Fruit fly (Drosophila melanogaster): Measurements from ENCODE around the gene CG33666.
"Not testable (repeated sequence)": the region's sequence is repeated elsewhere in the genome, so short reads cannot be mapped to it uniquely, and the experiment has no call there.

Gene CG33666

DNA sequence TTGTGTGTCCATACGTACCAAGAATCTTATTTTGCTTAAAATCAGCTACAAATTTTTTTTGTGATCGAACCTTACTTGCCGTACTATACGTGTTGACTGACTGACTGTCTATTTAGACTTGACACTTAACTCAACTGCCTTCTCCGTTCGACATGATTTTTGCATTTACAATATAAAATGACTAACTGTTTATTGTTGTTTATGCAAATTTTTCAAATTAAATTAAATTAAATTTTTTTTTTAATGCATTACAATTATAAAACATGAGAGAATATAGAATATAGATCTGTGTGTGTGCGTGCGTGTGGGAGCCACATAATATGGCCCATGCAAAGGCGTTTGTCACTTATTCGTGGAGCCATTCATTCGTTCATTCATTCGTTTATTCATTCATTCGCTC lies at the start of gene CG33666:
TSS of gene CG33666 (minus strand) at position 101 of the 400 bp plus-strand sequence.
- TF ChIP-seq cnc (optimal IDR thresholded peaks at IDR 0.05); toe (GFP tag; optimal IDR thresholded peaks at IDR 0.05); tj (GFP tag; optimal IDR thresholded peaks at IDR 0.05): not testable (repeated sequence)

DNA sequence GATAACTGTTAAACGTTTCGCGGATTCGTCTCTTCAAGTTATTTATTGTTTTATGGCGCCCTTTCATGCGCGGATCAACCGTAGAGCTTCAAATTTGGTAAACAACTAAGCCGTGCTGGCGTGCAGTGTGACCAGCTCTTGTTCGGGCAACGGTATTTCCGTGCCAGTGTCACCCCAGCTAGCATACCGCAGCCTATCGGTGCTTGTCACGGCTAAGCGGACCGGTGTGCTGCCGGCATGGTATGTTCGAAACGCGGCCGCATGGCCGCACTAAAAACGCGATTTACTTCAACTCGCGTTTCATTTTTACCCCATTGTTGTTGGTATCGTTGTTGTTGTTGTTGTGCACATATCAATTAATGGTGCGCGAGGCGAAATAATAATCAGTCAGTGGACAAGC lies 47.5 kb upstream of the CG33666 start, which contains the start of the genes CG42340 and CG3918:
TSS of gene CG42340 (minus strand) at position 107 of the 400 bp plus-strand sequence.
TSS of gene CG3918 (plus strand) at position 248 of the 400 bp plus-strand sequence.
- peak; percentile 52 for TF ChIP-seq tj (GFP tag; optimal IDR thresholded peaks at IDR 0.05)
- TF ChIP-seq kay (GFP tag; ENCODE audit: borderline replicate concordance): no peak
- peak; percentile 86 for TF ChIP-seq bab1 (GFP tag; optimal IDR thresholded peaks at IDR 0.05)
- peak; percentile 12 for TF ChIP-seq CG14711 (tag; optimal IDR thresholded peaks at IDR 0.05)
- peak; percentile 25 for TF ChIP-seq Crg-1 (GFP tag; optimal IDR thresholded peaks at IDR 0.05)
- peak; percentile 15 for TF ChIP-seq cic (GFP tag; optimal IDR thresholded peaks at IDR 0.05)
- TF ChIP-seq toe (GFP tag; optimal IDR thresholded peaks at IDR 0.05): no peak
- TF ChIP-seq CG1620 (GFP tag; optimal IDR thresholded peaks at IDR 0.05): peak; percentile 18
- no peak for TF ChIP-seq CG33017 (tag; optimal IDR thresholded peaks at IDR 0.05)
- TF ChIP-seq CG7101 (tag; optimal IDR thresholded peaks at IDR 0.05): peak; percentile 26
- TF ChIP-seq ovo (GFP tag; optimal IDR thresholded peaks at IDR 0.05): peak; percentile 67
- TF ChIP-seq Clk (GFP tag; optimal IDR thresholded peaks at IDR 0.05): no peak
- peak; percentile 57 for TF ChIP-seq Mnt (GFP tag; optimal IDR thresholded peaks at IDR 0.05)
- TF ChIP-seq pad (GFP tag; optimal IDR thresholded peaks at IDR 0.05): peak; percentile 30

DNA sequence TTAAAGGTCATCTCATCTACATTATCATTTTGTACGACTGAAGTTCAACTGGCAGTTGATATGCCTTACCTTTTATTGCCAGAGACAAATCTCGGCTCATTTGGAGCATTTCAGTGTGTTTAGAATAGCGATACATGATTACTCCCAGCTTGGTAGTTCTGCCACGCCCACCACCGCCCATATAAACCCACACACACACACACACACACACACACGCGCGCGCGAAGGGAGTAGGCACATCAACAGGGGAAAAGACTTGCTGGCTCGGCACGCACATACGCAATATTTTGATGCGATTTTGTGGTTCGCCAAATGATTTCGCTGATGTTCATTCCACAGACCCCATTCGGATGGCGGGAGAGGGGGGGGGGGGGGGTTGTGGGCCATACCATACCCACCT lies 36.4 kb upstream of the CG33666 start:
- TF ChIP-seq CG14711 (tag; optimal IDR thresholded peaks at IDR 0.05) (no peak), cic (GFP tag; optimal IDR thresholded peaks at IDR 0.05) (no peak), CG12768 (GFP tag; optimal IDR thresholded peaks at IDR 0.05) (no peak), CG11617 (GFP tag; optimal IDR thresholded peaks at IDR 0.05) (no peak), kay (GFP tag; ENCODE audit: borderline replicate concordance) (no peak), Hr96 (GFP tag; optimal IDR thresholded peaks at IDR 0.05) (no peak), Clk (GFP tag; optimal IDR thresholded peaks at IDR 0.05) (no peak), CG7101 (tag; optimal IDR thresholded peaks at IDR 0.05) (no peak), CG7045 (GFP tag; optimal IDR thresholded peaks at IDR 0.05) (no peak), Crg-1 (GFP tag; optimal IDR thresholded peaks at IDR 0.05) (no peak), CG33017 (tag; optimal IDR thresholded peaks at IDR 0.05) (no peak), CG1620 (GFP tag; optimal IDR thresholded peaks at IDR 0.05) (no peak), cnc (optimal IDR thresholded peaks at IDR 0.05) (no peak), bab1 (GFP tag; optimal IDR thresholded peaks at IDR 0.05) (no peak), pad (GFP tag; optimal IDR thresholded peaks at IDR 0.05) (no peak), toe (GFP tag; optimal IDR thresholded peaks at IDR 0.05) (no peak), CG5204 (GFP tag; optimal IDR thresholded peaks at IDR 0.05) (no peak), tj (GFP tag; optimal IDR thresholded peaks at IDR 0.05) (no peak)

DNA sequence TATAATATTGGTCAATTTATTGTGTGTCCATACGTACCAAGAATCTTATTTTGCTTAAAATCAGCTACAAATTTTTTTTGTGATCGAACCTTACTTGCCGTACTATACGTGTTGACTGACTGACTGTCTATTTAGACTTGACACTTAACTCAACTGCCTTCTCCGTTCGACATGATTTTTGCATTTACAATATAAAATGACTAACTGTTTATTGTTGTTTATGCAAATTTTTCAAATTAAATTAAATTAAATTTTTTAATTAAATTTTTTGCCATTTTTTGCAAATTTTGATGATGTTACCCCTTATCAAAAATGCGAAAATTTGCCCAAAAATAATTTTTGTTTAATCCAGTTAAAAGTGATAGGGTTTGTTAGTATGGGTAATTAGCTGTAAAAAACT lies 2.0 kb upstream of the CG33666 start, which contains the start of gene CG33665:
TSS of gene CG33665 (minus strand) at position 101 of the 400 bp plus-strand sequence.
- not testable (repeated sequence) for TF ChIP-seq CG1620, ovo, cic (GFP tag; optimal IDR thresholded peaks at IDR 0.05)

DNA sequence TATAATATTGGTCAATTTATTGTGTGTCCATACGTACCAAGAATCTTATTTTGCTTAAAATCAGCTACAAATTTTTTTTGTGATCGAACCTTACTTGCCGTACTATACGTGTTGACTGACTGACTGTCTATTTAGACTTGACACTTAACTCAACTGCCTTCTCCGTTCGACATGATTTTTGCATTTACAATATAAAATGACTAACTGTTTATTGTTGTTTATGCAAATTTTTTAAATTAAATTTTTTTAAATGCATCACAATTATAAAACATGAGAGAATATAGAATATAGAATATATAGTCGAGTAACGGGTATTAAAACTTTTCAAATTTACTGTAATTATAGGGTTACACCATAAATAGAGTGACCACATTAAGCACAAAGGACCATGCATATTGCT lies 4.5 kb downstream of the CG33666 start, which contains the start of gene CG33667:
TSS of gene CG33667 (minus strand) at position 101 of the 400 bp plus-strand sequence.
- TF ChIP-seq CG33017 (tag; optimal IDR thresholded peaks at IDR 0.05); CG12768 (GFP tag; optimal IDR thresholded peaks at IDR 0.05); toe (GFP tag; optimal IDR thresholded peaks at IDR 0.05): not testable (repeated sequence)

DNA sequence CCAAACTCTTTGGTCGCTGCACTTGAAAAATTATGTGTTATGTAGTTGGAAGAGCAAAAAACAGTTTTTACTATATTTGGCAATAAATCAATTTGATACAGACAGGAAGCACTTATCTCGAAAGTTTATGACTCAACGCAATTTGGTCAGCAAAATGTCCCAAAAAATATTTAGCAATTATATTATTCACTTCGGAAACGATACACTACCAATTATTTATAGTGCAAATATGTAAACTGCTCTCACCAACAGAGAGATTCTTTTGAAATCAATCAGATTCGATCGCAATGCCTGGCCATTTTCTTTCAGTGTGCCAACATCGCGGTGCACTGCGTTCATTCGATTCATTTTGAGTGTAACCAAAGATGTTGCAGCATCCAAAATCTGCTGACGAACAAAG lies 18.9 kb downstream of the CG33666 start:
- TF ChIP-seq CG33017 (tag; optimal IDR thresholded peaks at IDR 0.05) (no peak), Mnt (GFP tag; optimal IDR thresholded peaks at IDR 0.05) (no peak), CG1620 (GFP tag; optimal IDR thresholded peaks at IDR 0.05) (no peak), pad (GFP tag; optimal IDR thresholded peaks at IDR 0.05) (no peak), cnc (optimal IDR thresholded peaks at IDR 0.05) (no peak), ovo (GFP tag; optimal IDR thresholded peaks at IDR 0.05) (no peak), kay (GFP tag; ENCODE audit: borderline replicate concordance) (no peak), CG7101 (tag; optimal IDR thresholded peaks at IDR 0.05) (no peak), CG7045 (GFP tag; optimal IDR thresholded peaks at IDR 0.05) (no peak), toe (GFP tag; optimal IDR thresholded peaks at IDR 0.05) (no peak), CG5204 (GFP tag; optimal IDR thresholded peaks at IDR 0.05) (no peak), CG12768 (GFP tag; optimal IDR thresholded peaks at IDR 0.05) (no peak), tj (GFP tag; optimal IDR thresholded peaks at IDR 0.05) (no peak)

DNA sequence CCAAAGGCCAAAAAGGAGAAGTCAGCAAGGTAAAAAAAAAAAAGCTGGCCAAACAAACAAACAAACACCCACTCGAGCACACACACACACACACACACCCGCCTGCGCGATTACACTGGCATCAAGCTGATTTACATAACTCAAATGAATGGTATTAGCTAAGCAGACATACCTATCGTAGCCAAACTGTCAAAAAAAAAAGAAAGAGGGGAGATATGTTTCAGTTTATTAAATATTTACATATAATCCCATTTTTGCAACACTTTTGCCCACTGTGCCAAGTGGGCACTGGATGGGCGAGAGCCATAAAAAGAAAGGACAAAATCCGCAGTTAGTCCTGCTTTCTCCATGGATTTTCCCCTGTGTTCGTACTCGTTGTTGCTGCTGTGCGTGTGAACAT lies 37.3 kb downstream of the CG33666 start:
- TF ChIP-seq ovo (GFP tag; optimal IDR thresholded peaks at IDR 0.05) (no peak), CG14711 (tag; optimal IDR thresholded peaks at IDR 0.05) (no peak), tj (GFP tag; optimal IDR thresholded peaks at IDR 0.05) (no peak), CG11617 (GFP tag; optimal IDR thresholded peaks at IDR 0.05) (no peak), pad (GFP tag; optimal IDR thresholded peaks at IDR 0.05) (no peak), CG12768 (GFP tag; optimal IDR thresholded peaks at IDR 0.05) (no peak), cnc (optimal IDR thresholded peaks at IDR 0.05) (no peak), bab1 (GFP tag; optimal IDR thresholded peaks at IDR 0.05) (no peak), CG7101 (tag; optimal IDR thresholded peaks at IDR 0.05) (no peak), CG7045 (GFP tag; optimal IDR thresholded peaks at IDR 0.05) (no peak), CG1620 (GFP tag; optimal IDR thresholded peaks at IDR 0.05) (no peak), Clk (GFP tag; optimal IDR thresholded peaks at IDR 0.05) (no peak), Hr96 (GFP tag; optimal IDR thresholded peaks at IDR 0.05) (no peak), kay (GFP tag; ENCODE audit: borderline replicate concordance) (no peak), toe (GFP tag; optimal IDR thresholded peaks at IDR 0.05) (no peak), Mnt (GFP tag; optimal IDR thresholded peaks at IDR 0.05) (no peak), cic (GFP tag; optimal IDR thresholded peaks at IDR 0.05) (no peak), Crg-1 (GFP tag; optimal IDR thresholded peaks at IDR 0.05) (no peak), CG5204 (GFP tag; optimal IDR thresholded peaks at IDR 0.05) (no peak), CG33017 (tag; optimal IDR thresholded peaks at IDR 0.05) (no peak)
